Worm (Caenorhabditis elegans) whole organism, young adult: ENCODE measurements around the gene srh-68.

ENCODE experiments used
- B0035.1 ChIP-seq: sonication (generic microtip); optimal IDR thresholded peaks from 2 replicates; lab custom pipeline; 2016; ENCODE audit warnings: missing genetic modification characterization, mild to moderate bottlenecking, missing compliant biosample characterization, missing genotype, missing genetic modification reagents
- C06A6.2 ChIP-seq: fragments of 200-800 bp; sonication (Bioruptor generic); conservative IDR thresholded peaks from 2 replicates; pipeline ENCODE4 v1.3.6; 2022; ENCODE audit warnings: missing genetic modification characterization, missing compliant biosample characterization
- D2030.7 ChIP-seq: fragments of 200-800 bp; sonication (Bioruptor generic); IDR thresholded peaks from 2 replicates; pipeline ENCODE4 v1.3.6; 2022; ENCODE audit warnings: missing genetic modification reagents, missing genetic modification characterization, missing compliant biosample characterization
- F10E7.11 ChIP-seq: sonication (generic microtip); optimal IDR thresholded peaks from 2 replicates; lab custom pipeline; 2017; ENCODE audit warnings: mild to moderate bottlenecking, missing genetic modification characterization, moderate library complexity, missing compliant biosample characterization
- F39B2.1 ChIP-seq: fragments of 200-800 bp; sonication (Bioruptor generic); IDR thresholded peaks from 2 replicates; pipeline ENCODE4 v1.3.6; 2022; ENCODE audit warnings: missing genetic modification reagents, missing genetic modification characterization, missing compliant biosample characterization
- F52B5.7 ChIP-seq: sonication (generic microtip); optimal IDR thresholded peaks from 2 replicates; lab custom pipeline; 2016; ENCODE audit warnings: mild to moderate bottlenecking, missing genetic modification characterization, missing compliant biosample characterization
- F55B11.4 ChIP-seq: sonication (generic microtip); optimal IDR thresholded peaks from 2 replicates; lab custom pipeline; 2016; ENCODE audit warnings: missing compliant biosample characterization, missing genetic modification characterization, borderline replicate concordance; ENCODE audit not compliant: insufficient read depth
- F57C9.4 ChIP-seq: sonication (generic microtip); optimal IDR thresholded peaks from 2 replicates; lab custom pipeline; 2017; ENCODE audit warnings: mild to moderate bottlenecking, missing genetic modification characterization, missing compliant biosample characterization
- ZK185.1 ChIP-seq: sonication (generic microtip); optimal IDR thresholded peaks from 2 replicates; lab custom pipeline; 2016; ENCODE audit warnings: mild to moderate bottlenecking, missing genetic modification characterization, missing compliant biosample characterization; ENCODE audit not compliant: poor library complexity, severe bottlenecking
- ama-1 ChIP-seq, 3 experiments: fragments of 150-350 bp in 1 of 3; sonication (generic microtip) in 2 of 3; optimal IDR thresholded peaks; 2 replicates each; lab custom pipeline; 2014 to 2018; ENCODE audit warnings: missing biosample characterization in 2 of 3, missing genetic modification characterization in 2 of 3, missing genetic modification reagents in 2 of 3
- athp-1 ChIP-seq: sonication (generic microtip); optimal IDR thresholded peaks from 2 replicates; lab custom pipeline; 2017; ENCODE audit warnings: mild to moderate bottlenecking, missing genetic modification characterization, missing compliant biosample characterization
- cebp-2 ChIP-seq: fragments of 200-800 bp; sonication (Bioruptor generic); IDR thresholded peaks from 2 replicates; pipeline ENCODE4 v1.3.6; 2022; ENCODE audit warnings: missing genetic modification characterization, missing compliant biosample characterization
- ceh-58 ChIP-seq: fragments of 200-800 bp; sonication (Bioruptor generic); IDR thresholded peaks from 2 replicates; pipeline ENCODE4 v1.3.6; 2022; ENCODE audit warnings: missing genetic modification characterization, missing compliant biosample characterization
- ceh-79 ChIP-seq: sonication (generic microtip); optimal IDR thresholded peaks from 2 replicates; lab custom pipeline; 2017; ENCODE audit warnings: mild to moderate bottlenecking, missing genetic modification characterization, missing compliant biosample characterization
- chd-7 ChIP-seq: sonication (generic microtip); optimal IDR thresholded peaks from 2 replicates; lab custom pipeline; 2016; ENCODE audit warnings: mild to moderate bottlenecking, missing genetic modification characterization, moderate library complexity, missing compliant biosample characterization
- dox-1 ChIP-seq: fragments of 200-800 bp; sonication (Bioruptor generic); IDR thresholded peaks from 2 replicates; pipeline ENCODE4 v1.3.6; 2022; ENCODE audit warnings: missing genetic modification reagents, missing genetic modification characterization, missing compliant biosample characterization
- dpff-1 ChIP-seq: sonication (generic microtip); optimal IDR thresholded peaks from 2 replicates; lab custom pipeline; 2017; ENCODE audit warnings: mild to moderate bottlenecking, missing genetic modification characterization, missing compliant biosample characterization
- efl-1 ChIP-seq: fragments of 150-350 bp; optimal IDR thresholded peaks from 2 replicates; lab custom pipeline; 2014; ENCODE audit warnings: missing biosample characterization, missing genetic modification reagents, missing genetic modification characterization
- egl-44 ChIP-seq: fragments of 200-800 bp; sonication (Bioruptor generic); IDR thresholded peaks from 2 replicates; pipeline ENCODE4 v1.3.6; 2022; ENCODE audit warnings: missing genetic modification reagents, missing genetic modification characterization, missing compliant biosample characterization
- ekl-4 ChIP-seq: fragments of 200-800 bp; sonication (Bioruptor generic); IDR thresholded peaks from 2 replicates; pipeline ENCODE4 v1.3.6; 2022; ENCODE audit warnings: missing genetic modification reagents, missing genetic modification characterization, missing compliant biosample characterization
- gei-17 ChIP-seq: fragments of 200-800 bp; sonication (Bioruptor generic); optimal IDR thresholded peaks from 2 replicates; lab custom pipeline; 2018; ENCODE audit warnings: mild to moderate bottlenecking, missing genetic modification characterization, missing compliant biosample characterization
- hlh-26 ChIP-seq: fragments of 200-800 bp; sonication (Bioruptor generic); conservative IDR thresholded peaks from 2 replicates; pipeline ENCODE4 v1.3.6; 2022; ENCODE audit warnings: missing genetic modification reagents, missing genetic modification characterization, missing compliant biosample characterization
- hsf-1 ChIP-seq: fragments of 200-800 bp; sonication (Bioruptor generic); IDR thresholded peaks from 2 replicates; pipeline ENCODE4 v1.3.6; 2022; ENCODE audit warnings: missing genetic modification reagents, missing genetic modification characterization, missing compliant biosample characterization
- let-607 ChIP-seq, 2 experiments: fragments of 200-800 bp in 1 of 2; sonication (Bioruptor generic) in 1 of 2; sonication (generic microtip) in 1 of 2; optimal IDR thresholded peaks; 2 replicates each; lab custom pipeline; 2016 to 2018; ENCODE audit warnings: mild to moderate bottlenecking in 2 of 2, missing compliant biosample characterization in 2 of 2, missing genetic modification characterization in 2 of 2, moderate library complexity in 2 of 2, missing genotype in 1 of 2
- lin-26 ChIP-seq: fragments of 200-800 bp; sonication (Bioruptor generic); IDR thresholded peaks from 2 replicates; pipeline ENCODE4 v1.3.6; 2022; ENCODE audit warnings: missing genetic modification reagents, missing genetic modification characterization, missing compliant biosample characterization
- lir-1 ChIP-seq: fragments of 200-800 bp; sonication (Bioruptor generic); conservative IDR thresholded peaks from 2 replicates; pipeline ENCODE4 v1.3.6; 2022; ENCODE audit warnings: missing genetic modification reagents, missing genetic modification characterization, missing compliant biosample characterization
- madf-10 ChIP-seq: sonication (generic microtip); optimal IDR thresholded peaks from 2 replicates; lab custom pipeline; 2016; ENCODE audit warnings: mild to moderate bottlenecking, missing genetic modification characterization, missing compliant biosample characterization
- mcd-1 ChIP-seq: fragments of 200-800 bp; sonication (Bioruptor generic); IDR thresholded peaks from 2 replicates; pipeline ENCODE4 v1.3.6; 2022; ENCODE audit warnings: missing genetic modification reagents, missing genetic modification characterization, missing compliant biosample characterization
- nfya-2 ChIP-seq: fragments of 200-800 bp; sonication (Bioruptor generic); IDR thresholded peaks from 2 replicates; pipeline ENCODE4 v1.3.6; 2022; ENCODE audit warnings: missing genetic modification reagents, missing genetic modification characterization, missing compliant biosample characterization
- nhr-27 ChIP-seq: fragments of 200-800 bp; sonication (Bioruptor generic); optimal IDR thresholded peaks from 2 replicates; lab custom pipeline; 2018; ENCODE audit warnings: mild to moderate bottlenecking, missing genetic modification characterization, moderate library complexity, missing compliant biosample characterization
- nhr-80 ChIP-seq: sonication (generic microtip); optimal IDR thresholded peaks from 2 replicates; lab custom pipeline; 2016; ENCODE audit warnings: missing genetic modification characterization, missing compliant biosample characterization
- rcor-1 ChIP-seq: fragments of 200-800 bp; sonication (Bioruptor generic); IDR thresholded peaks from 2 replicates; pipeline ENCODE4 v1.3.6; 2022; ENCODE audit warnings: missing genetic modification reagents, missing genetic modification characterization, missing compliant biosample characterization
- rec-8 ChIP-seq, 2 experiments: sonication (generic microtip); optimal IDR thresholded peaks; 2 replicates each; lab custom pipeline; 2016; ENCODE audit warnings: mild to moderate bottlenecking in 2 of 2, missing genetic modification characterization in 2 of 2, missing genetic modification reagents in 2 of 2, missing genotype in 2 of 2, missing biosample characterization in 1 of 2, missing compliant biosample characterization in 1 of 2, moderate library complexity in 1 of 2
- sea-2 ChIP-seq: fragments of 200-800 bp; sonication (Bioruptor generic); IDR thresholded peaks from 2 replicates; pipeline ENCODE4 v1.3.6; 2022; ENCODE audit warnings: missing genetic modification characterization, missing compliant biosample characterization
- snpc-1.1 ChIP-seq: sonication (generic microtip); optimal IDR thresholded peaks from 2 replicates; lab custom pipeline; 2017; ENCODE audit warnings: missing genetic modification characterization, mild to moderate bottlenecking, missing compliant biosample characterization, antibody characterized with exemption, moderate library complexity, missing genotype, missing genetic modification reagents; ENCODE audit not compliant: insufficient read depth
- snpc-4 ChIP-seq, 5 experiments: fragments of 150-350 bp in 1 of 5; sonication (generic microtip) in 4 of 5; optimal IDR thresholded peaks; 2 replicates each; lab custom pipeline; 2014 to 2018; ENCODE audit warnings: missing genetic modification characterization in 5 of 5, missing biosample characterization in 3 of 5, antibody characterized with exemption in 2 of 5, mild to moderate bottlenecking in 2 of 5, missing compliant biosample characterization in 2 of 5, missing genotype in 2 of 5, moderate library complexity in 2 of 5, missing genetic modification reagents in 1 of 5
- somi-1 ChIP-seq: fragments of 200-800 bp; sonication (Bioruptor generic); optimal IDR thresholded peaks from 2 replicates; lab custom pipeline; 2018; ENCODE audit warnings: mild to moderate bottlenecking, missing genetic modification characterization, missing compliant biosample characterization
- sptf-2 ChIP-seq: fragments of 200-800 bp; sonication (Bioruptor generic); optimal IDR thresholded peaks from 2 replicates; lab custom pipeline; 2018; ENCODE audit warnings: mild to moderate bottlenecking, missing genetic modification characterization, missing compliant biosample characterization
- tbp1 ChIP-seq: fragments of 200-800 bp; sonication (Bioruptor generic); optimal IDR thresholded peaks from 2 replicates; lab custom pipeline; 2018; ENCODE audit warnings: mild to moderate bottlenecking, missing genetic modification characterization, missing compliant biosample characterization
- tbx-9 ChIP-seq: sonication (generic microtip); optimal IDR thresholded peaks from 2 replicates; lab custom pipeline; 2016; ENCODE audit warnings: borderline replicate concordance, missing genetic modification characterization, inconsistent platforms, missing compliant biosample characterization
- tlf-1 ChIP-seq: fragments of 200-800 bp; sonication (Bioruptor generic); optimal IDR thresholded peaks from 2 replicates; lab custom pipeline; 2018; ENCODE audit warnings: mild to moderate bottlenecking, missing genetic modification characterization, missing compliant biosample characterization
- xnd-1 ChIP-seq: sonication (generic microtip); optimal IDR thresholded peaks from 2 replicates; lab custom pipeline; 2016; ENCODE audit warnings: missing genotype, missing genetic modification reagents, missing genetic modification characterization, missing compliant biosample characterization
- zfh-2 ChIP-seq: fragments of 200-800 bp; sonication (Bioruptor generic); conservative IDR thresholded peaks from 2 replicates; pipeline ENCODE4 v1.3.6; 2022; ENCODE audit warnings: missing genetic modification reagents, missing genetic modification characterization, missing compliant biosample characterization
- ztf-3 ChIP-seq: fragments of 200-800 bp; sonication (Bioruptor generic); optimal IDR thresholded peaks from 2 replicates; lab custom pipeline; 2018; ENCODE audit warnings: mild to moderate bottlenecking, missing genetic modification characterization, missing compliant biosample characterization

Gene srh-68

DNA sequence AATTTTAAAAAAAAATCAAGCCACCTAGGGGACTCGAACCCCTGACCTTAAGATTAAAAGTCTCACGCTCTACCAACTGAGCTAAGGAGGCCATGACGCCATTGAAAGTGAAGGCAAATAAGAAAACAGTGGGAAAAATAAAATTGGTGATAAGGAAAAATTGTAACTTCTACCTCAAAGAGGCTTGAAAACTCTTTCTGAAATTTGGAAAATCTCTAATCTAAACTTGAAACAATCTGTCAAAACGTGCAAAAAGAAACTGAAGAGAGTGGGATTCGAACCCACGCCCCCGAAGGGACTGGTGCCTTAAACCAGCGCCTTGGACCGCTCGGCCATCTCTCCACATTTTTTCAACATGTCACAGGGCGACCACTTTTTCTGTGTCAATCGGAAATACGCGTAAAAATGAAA lies 34.5 kb downstream of the srh-68 start (continued):
- TF ChIP-seq athp-1 (tag; lab: Kevin White, UChicago) = peak; percentile 27
- TF ChIP-seq, all 124 proteins: peak for 67; not testable (repeated sequence) for 57

DNA sequence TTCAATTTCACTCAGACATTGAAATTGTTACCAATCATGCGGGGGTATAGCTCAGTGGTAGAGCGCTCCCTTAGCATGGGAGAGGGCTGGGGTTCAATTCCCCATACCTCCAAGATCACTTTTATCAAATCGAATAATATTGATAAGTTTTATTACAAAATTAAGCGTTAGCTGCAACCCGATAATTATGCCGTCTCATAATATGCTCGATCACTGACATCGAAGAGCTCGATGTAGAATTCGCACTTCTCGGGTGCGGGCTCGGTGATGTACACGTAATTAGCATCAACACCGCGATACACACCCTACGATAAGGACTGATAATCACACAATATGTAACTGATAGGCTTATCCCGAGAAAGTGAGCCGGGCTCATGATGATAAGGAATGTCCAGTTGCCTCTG lies 35.5 kb downstream of the srh-68 start:
- TF ChIP-seq ekl-4 = 0 out of 2 replicates have a peak, but pooled peaks have one; percentile 21
- peak; percentile 37 for TF ChIP-seq madf-10
- TF ChIP-seq hsf-1 (GFP tag; lab: Robert Waterston, UW) = no peak
- TF ChIP-seq athp-1 (tag; lab: Kevin White, UChicago) = peak; percentile 19
- TF ChIP-seq dpff-1 (tag; lab: Kevin White, UChicago) = no peak
- no peak for TF ChIP-seq hlh-26 (GFP tag; lab: Robert Waterston, UW)
- TF ChIP-seq zfh-2 = no peak
- no peak for TF ChIP-seq F39B2.1
- no peak for TF ChIP-seq nfya-2 (GFP tag; lab: Robert Waterston, UW)
- TF ChIP-seq let-607 (tag; optimal IDR thresholded peaks at IDR 0.05; lab: Kevin White, UChicago) = no peak
- peak; percentile 48 for TF ChIP-seq ZK185.1
- peak; percentile 44 for TF ChIP-seq snpc-1.1 (tag; lab: Kevin White, UChicago)
- TF ChIP-seq gei-17 (GFP tag; lab: Kevin White, UChicago) = no peak
- TF ChIP-seq lin-26 (GFP tag; lab: Robert Waterston, UW) = peak; percentile 90
- TF ChIP-seq cebp-2 = 0 out of 2 replicates have a peak, but pooled peaks have one; percentile 21
- TF ChIP-seq F10E7.11 (tag; lab: Kevin White, UChicago) = no peak
- no peak; the same call in none of the 2 replicates for TF ChIP-seq D2030.7
- no peak for TF ChIP-seq sptf-2 (GFP tag; lab: Kevin White, UChicago)
- peak; percentile 84 for TF ChIP-seq tbp1 (GFP tag; lab: Kevin White, UChicago)
- no peak for TF ChIP-seq F55B11.4
- no peak for TF ChIP-seq B0035.1 (tag; lab: Kevin White, UChicago)
- peak; percentile 40 for TF ChIP-seq snpc-4 (GFP tag; optimal IDR thresholded peaks at IDR 0.05; lab: Kevin White, UChicago)
- TF ChIP-seq snpc-4 (tag; optimal IDR thresholded peaks at IDR 0.05; lab: Kevin White, UChicago) = peak in 1 of 4 experiments; percentile 30
- TF ChIP-seq F52B5.7 (tag; lab: Kevin White, UChicago) = no peak
- no peak for TF ChIP-seq ceh-58 (GFP tag; lab: Robert Waterston, UW)
- TF ChIP-seq F57C9.4 (tag; lab: Kevin White, UChicago) = no peak
- TF ChIP-seq dox-1 (GFP tag; lab: Robert Waterston, UW) = peak; percentile 57; the same call in 1 of the 2 replicates
- TF ChIP-seq tbx-9 (tag; lab: Kevin White, UChicago) = no peak
- TF ChIP-seq nhr-27 = no peak
- peak; percentile 39 for TF ChIP-seq nhr-80 (tag; lab: Kevin White, UChicago)
- TF ChIP-seq chd-7 (tag; lab: Kevin White, UChicago) = no peak
- no peak for TF ChIP-seq xnd-1 (tag; lab: Kevin White, UChicago)
- TF ChIP-seq mcd-1 (GFP tag; lab: Robert Waterston, UW) = no peak
- no peak for TF ChIP-seq rec-8 (tag; optimal IDR thresholded peaks at IDR 0.05; lab: Kevin White, UChicago)
- TF ChIP-seq lir-1 (GFP tag; lab: Robert Waterston, UW) = no peak
- TF ChIP-seq ztf-3 (GFP tag; lab: Kevin White, UChicago) = no peak
- TF ChIP-seq tlf-1 = no peak
- no peak for TF ChIP-seq C06A6.2 (GFP tag; lab: Robert Waterston, UW)
- no peak for TF ChIP-seq ama-1 (optimal IDR thresholded peaks at IDR 0.05; lab: Kevin White, UChicago)
- TF ChIP-seq ama-1 (GFP tag; optimal IDR thresholded peaks at IDR 0.05; lab: Kevin White, UChicago) = no peak
- peak; percentile 21 for TF ChIP-seq efl-1 (GFP tag; lab: Kevin White, UChicago)
- TF ChIP-seq ceh-79 (tag; lab: Kevin White, UChicago) = no peak
- TF ChIP-seq sea-2 (GFP tag; lab: Robert Waterston, UW) = no peak
- TF ChIP-seq egl-44 (GFP tag; lab: Robert Waterston, UW) = peak; percentile 30; the same call in 1 of the 2 replicates
- TF ChIP-seq somi-1 = no peak
- TF ChIP-seq rcor-1 (GFP tag; lab: Robert Waterston, UW) = 0 out of 2 replicates have a peak, but pooled peaks have one; percentile 34
